Fruit fly (Drosophila melanogaster): Measurements from ENCODE around the gene cdi.

cdi gene

dm6 chr3R:19096299-19097048 lies 2.4 kb upstream of the cdi start, which contains the start of gene CG6040:
Gene CG6040 (plus strand): TSS chr3R:19096961.
- peak; percentile 42 for TF ChIP-seq CG17801 (GFP tag; optimal IDR thresholded peaks at IDR 0.05; ENCODE audit: partially characterized antibody)

dm6 chr3R:19094799-19095418 lies 839 bp upstream of the cdi start, which contains the start of the genes mRpL55 and ATPsynD:
Gene mRpL55 (minus strand): TSS chr3R:19094905.
Gene ATPsynD (plus strand): TSS chr3R:19095000.
- TF ChIP-seq CG17801 (GFP tag; optimal IDR thresholded peaks at IDR 0.05; ENCODE audit: partially characterized antibody) = peak; percentile 55

dm6 chr3R:19093127-19093812 lies 800 bp downstream of the cdi start:
- no peak for TF ChIP-seq CG17801 (GFP tag; optimal IDR thresholded peaks at IDR 0.05; ENCODE audit: partially characterized antibody)

dm6 chr3R:19092367-19093126 lies 1.5 kb downstream of the cdi start:
- TF ChIP-seq CG17801 (GFP tag; optimal IDR thresholded peaks at IDR 0.05; ENCODE audit: partially characterized antibody) = no peak

dm6 chr3R:19091749-19092264 lies 2.3 kb downstream of the cdi start:
- TF ChIP-seq CG17801 (GFP tag; optimal IDR thresholded peaks at IDR 0.05; ENCODE audit: partially characterized antibody) = no peak

dm6 chr3R:19090983-19091748 lies 2.9 kb downstream of the cdi start:
- no peak for TF ChIP-seq CG17801 (GFP tag; optimal IDR thresholded peaks at IDR 0.05; ENCODE audit: partially characterized antibody)

dm6 chr3R:19088962-19089597 lies 5.0 kb downstream of the cdi start:
- TF ChIP-seq CG17801 (GFP tag; optimal IDR thresholded peaks at IDR 0.05; ENCODE audit: partially characterized antibody) = no peak

- TF ChIP-seq CG17801 (GFP tag; optimal IDR thresholded peaks at IDR 0.05; ENCODE audit: partially characterized antibody) = no peak
Observed at dm6 chr3R:19080656-19081364, 13.3 kb downstream of the cdi start.

dm6 chr3R:19079140-19079539 lies 14.9 kb downstream of the cdi start:
- no peak for TF ChIP-seq CG17801 (GFP tag; optimal IDR thresholded peaks at IDR 0.05; ENCODE audit: partially characterized antibody)

dm6 chr3R:19077856-19078255 lies 16.2 kb downstream of the cdi start:
- no peak for TF ChIP-seq CG17801 (GFP tag; optimal IDR thresholded peaks at IDR 0.05; ENCODE audit: partially characterized antibody)

- no peak for TF ChIP-seq CG17801 (GFP tag; optimal IDR thresholded peaks at IDR 0.05; ENCODE audit: partially characterized antibody)
Observed at dm6 chr3R:19075135-19075534, 18.9 kb downstream of the cdi start.

- TF ChIP-seq CG17801 (GFP tag; optimal IDR thresholded peaks at IDR 0.05; ENCODE audit: partially characterized antibody) = no peak
Observed at dm6 chr3R:19074207-19074606, 19.9 kb downstream of the cdi start.

dm6 chr3R:19073002-19073401 lies 21.1 kb downstream of the cdi start:
- TF ChIP-seq CG17801 (GFP tag; optimal IDR thresholded peaks at IDR 0.05; ENCODE audit: partially characterized antibody) = peak; percentile 69

Measured in ovary, adult (tissue).